Worm (Caenorhabditis elegans) whole organism, young adult: ENCODE measurements around the gene exc-13.
"Not testable (repeated sequence)": the region's sequence is repeated elsewhere in the genome, so short reads cannot be mapped to it uniquely, and the experiment has no call there.

Experiments used
- B0035.1 ChIP-seq: sonication (generic microtip); optimal IDR thresholded peaks from 2 replicates; lab custom pipeline; 2016; ENCODE audit warnings: missing genetic modification characterization, mild to moderate bottlenecking, missing compliant biosample characterization, missing genotype, missing genetic modification reagents
- C17E4.6 ChIP-seq: fragments of 200-800 bp; sonication (Bioruptor generic); IDR thresholded peaks from 2 replicates; pipeline ENCODE4 v1.3.6; 2022; ENCODE audit warnings: missing genetic modification reagents, missing genetic modification characterization, missing compliant biosample characterization
- F22D6.2 ChIP-seq: sonication (generic microtip); optimal IDR thresholded peaks from 2 replicates; lab custom pipeline; 2016; ENCODE audit warnings: mild to moderate bottlenecking, missing genetic modification characterization, missing compliant biosample characterization
- F23B12.7 ChIP-seq: sonication (generic microtip); optimal IDR thresholded peaks from 2 replicates; lab custom pipeline; 2017; ENCODE audit warnings: missing genetic modification characterization, mild to moderate bottlenecking, missing compliant biosample characterization, antibody characterized with exemption, moderate library complexity; ENCODE audit not compliant: insufficient read depth
- F33H1.4 ChIP-seq: fragments of 200-800 bp; sonication (Bioruptor generic); IDR thresholded peaks from 2 replicates; pipeline ENCODE4 v1.3.6; 2022; ENCODE audit warnings: missing genetic modification reagents, missing genetic modification characterization, missing compliant biosample characterization
- K11D2.4 ChIP-seq: fragments of 200-800 bp; sonication (Bioruptor generic); IDR thresholded peaks from 2 replicates; pipeline ENCODE4 v1.3.6; 2022; ENCODE audit warnings: missing genetic modification reagents, missing genetic modification characterization, missing compliant biosample characterization
- K12H6.12 ChIP-seq: fragments of 200-800 bp; sonication (Bioruptor generic); optimal IDR thresholded peaks from 2 replicates; lab custom pipeline; 2018; ENCODE audit warnings: mild to moderate bottlenecking, missing genetic modification characterization, missing compliant biosample characterization
- T07F8.4 ChIP-seq: sonication (generic microtip); optimal IDR thresholded peaks from 2 replicates; lab custom pipeline; 2016; ENCODE audit warnings: mild to moderate bottlenecking, missing genetic modification characterization, moderate library complexity, missing compliant biosample characterization
- Y53G8AR.9 ChIP-seq: fragments of 200-800 bp; sonication (Bioruptor generic); conservative IDR thresholded peaks from 2 replicates; pipeline ENCODE4 v1.3.6; 2022; ENCODE audit warnings: missing genetic modification reagents, missing genetic modification characterization, missing compliant biosample characterization
- Y56A3A.18 ChIP-seq: fragments of 200-800 bp; sonication (Bioruptor generic); IDR thresholded peaks from 2 replicates; pipeline ENCODE4 v1.3.6; 2022; ENCODE audit warnings: missing genetic modification reagents, missing genetic modification characterization, missing compliant biosample characterization
- Y79H2A.3 ChIP-seq: fragments of 200-800 bp; sonication (Bioruptor generic); conservative IDR thresholded peaks from 2 replicates; pipeline ENCODE4 v1.3.6; 2022; ENCODE audit warnings: missing genetic modification reagents, missing genetic modification characterization, missing compliant biosample characterization
- ccch-3 ChIP-seq: fragments of 200-800 bp; sonication (Bioruptor generic); optimal IDR thresholded peaks from 2 replicates; lab custom pipeline; 2018; ENCODE audit warnings: mild to moderate bottlenecking, missing genetic modification characterization, missing compliant biosample characterization
- ceh-27 ChIP-seq: fragments of 200-800 bp; sonication (Bioruptor generic); optimal IDR thresholded peaks from 2 replicates; lab custom pipeline; 2018; ENCODE audit warnings: mild to moderate bottlenecking, missing genetic modification characterization, moderate library complexity, missing compliant biosample characterization
- ceh-91 ChIP-seq: fragments of 200-800 bp; sonication (Bioruptor generic); IDR thresholded peaks from 2 replicates; pipeline ENCODE4 v1.3.6; 2022; ENCODE audit warnings: missing genetic modification reagents, missing genetic modification characterization, missing compliant biosample characterization
- die-1 ChIP-seq: sonication (generic microtip); optimal IDR thresholded peaks from 2 replicates; lab custom pipeline; 2016; ENCODE audit warnings: missing genotype, mild to moderate bottlenecking, missing genetic modification characterization, missing compliant biosample characterization
- dpff-1 ChIP-seq: sonication (generic microtip); optimal IDR thresholded peaks from 2 replicates; lab custom pipeline; 2017; ENCODE audit warnings: mild to moderate bottlenecking, missing genetic modification characterization, missing compliant biosample characterization
- egl-44 ChIP-seq: fragments of 200-800 bp; sonication (Bioruptor generic); IDR thresholded peaks from 2 replicates; pipeline ENCODE4 v1.3.6; 2022; ENCODE audit warnings: missing genetic modification reagents, missing genetic modification characterization, missing compliant biosample characterization
- egrh-3 ChIP-seq: fragments of 200-800 bp; sonication (Bioruptor generic); IDR thresholded peaks from 2 replicates; pipeline ENCODE4 v1.3.6; 2022; ENCODE audit warnings: missing genetic modification reagents, missing genetic modification characterization, missing compliant biosample characterization
- ets-4 ChIP-seq: fragments of 200-800 bp; sonication (Bioruptor generic); optimal IDR thresholded peaks from 2 replicates; lab custom pipeline; 2018; ENCODE audit warnings: mild to moderate bottlenecking, missing genetic modification characterization, missing compliant biosample characterization
- gei-17 ChIP-seq: fragments of 200-800 bp; sonication (Bioruptor generic); optimal IDR thresholded peaks from 2 replicates; lab custom pipeline; 2018; ENCODE audit warnings: mild to moderate bottlenecking, missing genetic modification characterization, missing compliant biosample characterization
- hlh-12 ChIP-seq: sonication (generic microtip); optimal IDR thresholded peaks from 2 replicates; lab custom pipeline; 2016; ENCODE audit warnings: missing genetic modification characterization, missing compliant biosample characterization
- hlh-26 ChIP-seq: fragments of 200-800 bp; sonication (Bioruptor generic); conservative IDR thresholded peaks from 2 replicates; pipeline ENCODE4 v1.3.6; 2022; ENCODE audit warnings: missing genetic modification reagents, missing genetic modification characterization, missing compliant biosample characterization
- hsf-1 ChIP-seq: fragments of 200-800 bp; sonication (Bioruptor generic); IDR thresholded peaks from 2 replicates; pipeline ENCODE4 v1.3.6; 2022; ENCODE audit warnings: missing genetic modification reagents, missing genetic modification characterization, missing compliant biosample characterization
- let-607 ChIP-seq, 2 experiments: fragments of 200-800 bp in 1 of 2; sonication (Bioruptor generic) in 1 of 2; sonication (generic microtip) in 1 of 2; optimal IDR thresholded peaks; 2 replicates each; lab custom pipeline; 2016 to 2018; ENCODE audit warnings: mild to moderate bottlenecking in 2 of 2, missing compliant biosample characterization in 2 of 2, missing genetic modification characterization in 2 of 2, moderate library complexity in 2 of 2, missing genotype in 1 of 2
- lin-35 ChIP-seq, 3 experiments: fragments of 150-350 bp in 2 of 3; sonication (generic microtip) in 1 of 3; optimal IDR thresholded peaks; 2 replicates each; lab custom pipeline; 2014 to 2018; ENCODE audit warnings: missing biosample characterization in 3 of 3, missing genetic modification characterization in 3 of 3, missing genetic modification reagents in 3 of 3
- lin-40 ChIP-seq: sonication (generic microtip); optimal IDR thresholded peaks from 2 replicates; lab custom pipeline; 2016; ENCODE audit warnings: missing genetic modification characterization, mild to moderate bottlenecking, missing compliant biosample characterization, missing genotype, missing genetic modification reagents
- lsl-1 ChIP-seq: fragments of 200-800 bp; sonication (Bioruptor generic); optimal IDR thresholded peaks from 2 replicates; lab custom pipeline; 2018; ENCODE audit warnings: mild to moderate bottlenecking, missing genetic modification characterization, moderate library complexity, missing compliant biosample characterization
- madf-10 ChIP-seq: sonication (generic microtip); optimal IDR thresholded peaks from 2 replicates; lab custom pipeline; 2016; ENCODE audit warnings: mild to moderate bottlenecking, missing genetic modification characterization, missing compliant biosample characterization
- madf-6 ChIP-seq: fragments of 200-800 bp; sonication (Bioruptor generic); IDR thresholded peaks from 2 replicates; pipeline ENCODE4 v1.3.6; 2022; ENCODE audit warnings: missing genetic modification reagents, missing genetic modification characterization, missing compliant biosample characterization
- mxl-1 ChIP-seq: sonication (generic microtip); optimal IDR thresholded peaks from 2 replicates; lab custom pipeline; 2016; ENCODE audit warnings: missing genetic modification characterization, missing compliant biosample characterization
- nhr-80 ChIP-seq: sonication (generic microtip); optimal IDR thresholded peaks from 2 replicates; lab custom pipeline; 2016; ENCODE audit warnings: missing genetic modification characterization, missing compliant biosample characterization
- nhr-90 ChIP-seq: sonication (generic microtip); optimal IDR thresholded peaks from 2 replicates; lab custom pipeline; 2016; ENCODE audit warnings: missing genotype, mild to moderate bottlenecking, missing genetic modification characterization, missing compliant biosample characterization
- pbrm-1 ChIP-seq: fragments of 200-800 bp; sonication (Bioruptor generic); IDR thresholded peaks from 2 replicates; pipeline ENCODE4 v1.3.6; 2022; ENCODE audit warnings: missing genetic modification reagents, missing genetic modification characterization, missing compliant biosample characterization
- sdz-38 ChIP-seq: sonication (generic microtip); optimal IDR thresholded peaks from 2 replicates; lab custom pipeline; 2016; ENCODE audit warnings: missing genotype, missing genetic modification characterization, missing compliant biosample characterization
- sea-2 ChIP-seq: fragments of 200-800 bp; sonication (Bioruptor generic); IDR thresholded peaks from 2 replicates; pipeline ENCODE4 v1.3.6; 2022; ENCODE audit warnings: missing genetic modification characterization, missing compliant biosample characterization
- snpc-3.4 ChIP-seq: sonication (generic microtip); optimal IDR thresholded peaks from 2 replicates; lab custom pipeline; 2017; ENCODE audit warnings: missing genetic modification characterization, mild to moderate bottlenecking, missing compliant biosample characterization, antibody characterized with exemption, moderate library complexity, missing genotype, missing genetic modification reagents
- sptf-2 ChIP-seq: fragments of 200-800 bp; sonication (Bioruptor generic); optimal IDR thresholded peaks from 2 replicates; lab custom pipeline; 2018; ENCODE audit warnings: mild to moderate bottlenecking, missing genetic modification characterization, missing compliant biosample characterization
- ztf-18 ChIP-seq: sonication (generic microtip); optimal IDR thresholded peaks from 2 replicates; lab custom pipeline; 2016; ENCODE audit warnings: missing genotype, mild to moderate bottlenecking, missing genetic modification characterization, missing compliant biosample characterization

exc-13 gene

DNA sequence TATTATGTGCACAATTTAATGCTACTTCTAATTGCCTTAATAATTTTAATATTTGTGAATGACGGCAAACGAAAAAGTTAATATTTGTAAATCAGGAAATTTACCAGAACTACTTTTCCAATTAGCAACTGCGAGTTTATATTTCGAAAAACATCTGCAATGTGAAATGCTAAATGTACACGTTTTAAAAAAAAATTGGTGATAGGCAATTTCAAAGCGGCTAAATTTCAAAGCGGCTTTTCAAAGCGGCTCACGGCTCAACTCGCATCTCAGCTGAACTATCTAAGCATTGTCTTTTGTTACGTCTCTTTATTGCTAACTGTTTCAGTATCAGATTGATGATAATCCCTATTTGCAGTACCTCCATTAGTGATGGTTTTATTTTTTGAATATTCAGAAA, 25.2 kb upstream of the exc-13 start, which contains the start of gene srh-187:
Gene srh-187, minus strand, starts transcription at position 101 of the 400 bp plus-strand sequence.
- TF ChIP-seq hlh-26 (no peak), die-1 (tag; lab: Kevin White, UChicago) (no peak), egl-44 (no peak), F33H1.4 (no peak), mxl-1 (no peak), B0035.1 (no peak)

DNA sequence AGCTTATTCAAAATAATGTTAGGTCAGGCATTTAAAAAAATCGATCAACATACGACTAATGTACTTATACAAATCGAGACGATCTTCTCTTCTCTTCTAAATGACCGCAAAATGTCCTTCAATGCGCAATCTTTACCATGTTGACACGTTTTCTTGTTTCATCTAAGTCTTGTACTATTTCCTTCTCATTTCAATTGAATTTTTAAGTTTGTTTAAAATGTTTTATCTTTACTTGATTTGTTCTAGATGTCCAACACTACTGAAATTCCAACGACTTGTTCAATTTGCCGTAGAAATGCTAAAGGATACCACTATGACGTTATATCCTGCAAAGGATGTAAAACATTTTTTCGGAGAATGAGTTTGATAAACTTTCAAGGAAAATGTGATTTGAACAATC, 23.1 kb upstream of the exc-13 start, which contains the start of the genes nhr-263 and nhr-148:
Gene nhr-263, minus strand, starts transcription at position 101 of the 400 bp plus-strand sequence.
Gene nhr-148, plus strand, starts transcription at position 215 of the 400 bp plus-strand sequence.
- TF ChIP-seq lin-35 (GFP tag; optimal IDR thresholded peaks at IDR 0.05; lab: Kevin White, UChicago): no peak
- no peak for TF ChIP-seq hlh-12 (tag; lab: Kevin White, UChicago)
- no peak for TF ChIP-seq T07F8.4
- no peak for TF ChIP-seq lin-40
- no peak for TF ChIP-seq ets-4
- no peak for TF ChIP-seq sdz-38 (tag; lab: Kevin White, UChicago)
- TF ChIP-seq mxl-1: no peak
- TF ChIP-seq C17E4.6 (GFP tag; lab: Robert Waterston, UW): no peak
- no peak for TF ChIP-seq ceh-91 (GFP tag; lab: Robert Waterston, UW)
- TF ChIP-seq hsf-1 (GFP tag; lab: Robert Waterston, UW): no peak
- TF ChIP-seq nhr-80 (tag; lab: Kevin White, UChicago): no peak
- no peak for TF ChIP-seq lsl-1
- no peak for TF ChIP-seq F23B12.7 (tag; lab: Kevin White, UChicago)
- no peak for TF ChIP-seq Y79H2A.3 (GFP tag; lab: Robert Waterston, UW)

ce11 chrV:7343522-7343921, 21.5 kb upstream of the exc-13 start, which contains the start of gene srh-244:
srh-244 (plus strand) TSS chrV:7343822.
- TF ChIP-seq let-607 (tag; optimal IDR thresholded peaks at IDR 0.05; lab: Kevin White, UChicago): no peak
- TF ChIP-seq sea-2: no peak
- TF ChIP-seq gei-17: no peak

- not testable (repeated sequence) for TF ChIP-seq madf-10 (tag; lab: Kevin White, UChicago); snpc-3.4; sptf-2 (GFP tag; lab: Kevin White, UChicago)
Measured at ce11 chrV:7345494-7345893, 19.6 kb upstream of the exc-13 start, which contains the start of gene nhr-147. nhr-147 (plus strand) TSS chrV:7345794.

- TF ChIP-seq madf-6 (no peak), lin-35 (GFP tag; optimal IDR thresholded peaks at IDR 0.05; lab: Kevin White, UChicago) (no peak), F22D6.2 (tag; lab: Kevin White, UChicago) (no peak), dpff-1 (tag; lab: Kevin White, UChicago) (no peak), Y56A3A.18 (GFP tag; lab: Robert Waterston, UW) (no peak), Y53G8AR.9 (no peak), nhr-90 (tag; lab: Kevin White, UChicago) (no peak), K12H6.12 (tag; lab: Kevin White, UChicago) (no peak), ceh-27 (no peak), egrh-3 (GFP tag; lab: Robert Waterston, UW) (no peak), pbrm-1 (no peak), ccch-3 (no peak), ztf-18 (tag; lab: Kevin White, UChicago) (no peak), K11D2.4 (GFP tag; lab: Robert Waterston, UW) (no peak)
Measured at ce11 chrV:7349541-7349940, 15.5 kb upstream of the exc-13 start, which contains the start of gene nhr-149. nhr-149 (minus strand) TSS chrV:7349641.
